Fruit fly (Drosophila melanogaster): ENCODE measurements around the gene Usp12-46.

Usp12-46 gene

dm6 chr3R:22726771-22727455, 23.8 kb upstream of the Usp12-46 start, which contains the start of gene CG45049 (continued):
- peak; percentile 92 for TF ChIP-seq Bgb (GFP tag; IDR thresholded peaks at IDR 0.05; ENCODE audit: partially characterized antibody)

- TF ChIP-seq HmgD (GFP tag; optimal IDR thresholded peaks at IDR 0.05) = peak; percentile 27
- TF ChIP-seq Neu2 (GFP tag; optimal IDR thresholded peaks at IDR 0.05; ENCODE audit: borderline replicate concordance) = no peak
- no peak for TF ChIP-seq CG4424 (GFP tag; optimal IDR thresholded peaks at IDR 0.05)
- peak; percentile 28 for TF ChIP-seq sd (tag; optimal IDR thresholded peaks at IDR 0.05)
- TF ChIP-seq Eip74EF (GFP tag; optimal IDR thresholded peaks at IDR 0.05) = peak in 1 of 2 experiments; percentile 70
- no peak for TF ChIP-seq tna (GFP tag; IDR thresholded peaks at IDR 0.05; ENCODE audit: partially characterized antibody)
- TF ChIP-seq CG17361 (GFP tag; IDR thresholded peaks at IDR 0.05) = no peak
- TF ChIP-seq cg (GFP tag; optimal IDR thresholded peaks at IDR 0.05) = peak; percentile 71
- no peak for TF ChIP-seq Oli (tag; optimal IDR thresholded peaks at IDR 0.05)
- TF ChIP-seq run (tag; optimal IDR thresholded peaks at IDR 0.05) = no peak
- no peak for TF ChIP-seq dati (GFP tag; IDR thresholded peaks at IDR 0.05)
- TF ChIP-seq exex (tag; optimal IDR thresholded peaks at IDR 0.05) = no peak
- no peak for TF ChIP-seq Fer3 (tag; optimal IDR thresholded peaks at IDR 0.05)
- TF ChIP-seq Mes4 (GFP tag; optimal IDR thresholded peaks at IDR 0.05) = no peak
- no peak for TF ChIP-seq CG4820 (GFP tag; optimal IDR thresholded peaks at IDR 0.05)
- TF ChIP-seq H2.0 (GFP tag; IDR thresholded peaks at IDR 0.05) = no peak
- peak; percentile 41 for TF ChIP-seq nerfin-1 (tag; optimal IDR thresholded peaks at IDR 0.05)
- no peak for TF ChIP-seq Trl (optimal IDR thresholded peaks at IDR 0.05)
- no peak for TF ChIP-seq Trl (GFP tag; optimal IDR thresholded peaks at IDR 0.05)
- no peak for TF ChIP-seq CG43689 (GFP tag; IDR thresholded peaks at IDR 0.05)
- TF ChIP-seq CG6254 (GFP tag; optimal IDR thresholded peaks at IDR 0.05) = no peak
These were observed 23.3 kb upstream of the Usp12-46 start for dm6 chr3R:22727456-22727833.

dm6 chr3R:22727857-22728256, 22.8 kb upstream of the Usp12-46 start:
- TF ChIP-seq sob (GFP tag; IDR thresholded peaks at IDR 0.05) (0 out of 2 replicates have a peak, but pooled peaks have one; percentile 22), sisA (GFP tag; IDR thresholded peaks at IDR 0.05) (no peak), org-1 (GFP tag; optimal IDR thresholded peaks at IDR 0.05) (no peak), Mad (GFP tag; optimal IDR thresholded peaks at IDR 0.05) (no peak), slou (GFP tag; optimal IDR thresholded peaks at IDR 0.05) (no peak), slbo (GFP tag; IDR thresholded peaks at IDR 0.05) (0 out of 2 replicates have a peak, but pooled peaks have one; percentile 11), lmd (GFP tag; IDR thresholded peaks at IDR 0.05) (peak; percentile 37), stwl (tag; optimal IDR thresholded peaks at IDR 0.05) (no peak), jumu (GFP tag; optimal IDR thresholded peaks at IDR 0.05) (no peak), Pdp1 (GFP tag; optimal IDR thresholded peaks at IDR 0.05) (peak in 1 of 2 experiments; percentile 9), CG18262 (tag; optimal IDR thresholded peaks at IDR 0.05) (peak; percentile 25), CG7786 (GFP tag; optimal IDR thresholded peaks at IDR 0.05) (no peak), CG12391 (tag; optimal IDR thresholded peaks at IDR 0.05) (no peak), stc (GFP tag; IDR thresholded peaks at IDR 0.05) (peak; percentile 66), twi (tag; optimal IDR thresholded peaks at IDR 0.05) (no peak), pfk (GFP tag; optimal IDR thresholded peaks at IDR 0.05) (no peak), Deaf1 (tag; optimal IDR thresholded peaks at IDR 0.05) (no peak), CG7987 (GFP tag; optimal IDR thresholded peaks at IDR 0.05) (no peak), dysf (GFP tag; IDR thresholded peaks at IDR 0.05) (peak; percentile 46; the same call in 1 of the 3 replicates), eve (GFP tag; optimal IDR thresholded peaks at IDR 0.05) (no peak), CG13123 (GFP tag; optimal IDR thresholded peaks at IDR 0.05) (no peak), CG15479 (GFP tag; optimal IDR thresholded peaks at IDR 0.05) (no peak), ssp (GFP tag; IDR thresholded peaks at IDR 0.05) (peak; percentile 28; the same call in 1 of the 2 replicates), B-H1 (GFP tag; IDR thresholded peaks at IDR 0.05) (no peak), vvl (GFP tag; IDR thresholded peaks at IDR 0.05) (peak; percentile 57; the same call in 1 of the 2 replicates), Drgx (GFP tag; IDR thresholded peaks at IDR 0.05) (peak; percentile 74), row (GFP tag; IDR thresholded peaks at IDR 0.05) (0 out of 3 replicates have a peak, but pooled peaks have one; percentile 13)

All from whole organism, embryonic.